Worm (Caenorhabditis elegans) whole organism, young adult: ENCODE data around the gene twk-26.

Experiments used
- D2030.7 ChIP-seq: fragments of 200-800 bp; sonication (Bioruptor generic); IDR thresholded peaks from 2 replicates; pipeline ENCODE4 v1.3.6; 2022; ENCODE audit warnings: missing genetic modification reagents, missing genetic modification characterization, missing compliant biosample characterization
- F37B4.10 ChIP-seq: fragments of 200-800 bp; sonication (Bioruptor generic); IDR thresholded peaks from 2 replicates; pipeline ENCODE4 v1.3.6; 2022; ENCODE audit warnings: missing genetic modification characterization, missing compliant biosample characterization
- F39B2.1 ChIP-seq: fragments of 200-800 bp; sonication (Bioruptor generic); IDR thresholded peaks from 2 replicates; pipeline ENCODE4 v1.3.6; 2022; ENCODE audit warnings: missing genetic modification reagents, missing genetic modification characterization, missing compliant biosample characterization
- F57A8.1 ChIP-seq: fragments of 200-800 bp; sonication (Bioruptor generic); optimal IDR thresholded peaks from 2 replicates; lab custom pipeline; 2018; ENCODE audit warnings: mild to moderate bottlenecking, missing genetic modification characterization, moderate library complexity, missing compliant biosample characterization
- K11D2.4 ChIP-seq: fragments of 200-800 bp; sonication (Bioruptor generic); IDR thresholded peaks from 2 replicates; pipeline ENCODE4 v1.3.6; 2022; ENCODE audit warnings: missing genetic modification reagents, missing genetic modification characterization, missing compliant biosample characterization
- Y53G8AR.9 ChIP-seq: fragments of 200-800 bp; sonication (Bioruptor generic); conservative IDR thresholded peaks from 2 replicates; pipeline ENCODE4 v1.3.6; 2022; ENCODE audit warnings: missing genetic modification reagents, missing genetic modification characterization, missing compliant biosample characterization
- Y79H2A.3 ChIP-seq: fragments of 200-800 bp; sonication (Bioruptor generic); conservative IDR thresholded peaks from 2 replicates; pipeline ENCODE4 v1.3.6; 2022; ENCODE audit warnings: missing genetic modification reagents, missing genetic modification characterization, missing compliant biosample characterization
- aptf-2 ChIP-seq: fragments of 200-800 bp; sonication (Bioruptor generic); conservative IDR thresholded peaks from 2 replicates; pipeline ENCODE4 v1.3.6; 2022; ENCODE audit warnings: missing genetic modification reagents, missing genetic modification characterization, missing compliant biosample characterization
- aptf-3 ChIP-seq: fragments of 200-800 bp; sonication (Bioruptor generic); IDR thresholded peaks from 2 replicates; pipeline ENCODE4 v1.3.6; 2022; ENCODE audit warnings: missing genetic modification characterization, missing compliant biosample characterization
- attf-3 ChIP-seq: fragments of 200-800 bp; sonication (Bioruptor generic); conservative IDR thresholded peaks from 2 replicates; pipeline ENCODE4 v1.3.6; 2022; ENCODE audit warnings: missing genetic modification reagents, missing genetic modification characterization, missing compliant biosample characterization
- attf-5 ChIP-seq: fragments of 200-800 bp; sonication (Bioruptor generic); optimal IDR thresholded peaks from 2 replicates; lab custom pipeline; 2018; ENCODE audit warnings: mild to moderate bottlenecking, missing genetic modification characterization, missing compliant biosample characterization
- bed-2 ChIP-seq: fragments of 200-800 bp; sonication (Bioruptor generic); IDR thresholded peaks from 2 replicates; pipeline ENCODE4 v1.3.6; 2022; ENCODE audit warnings: missing genetic modification reagents, missing genetic modification characterization, missing compliant biosample characterization
- cebp-1 ChIP-seq, 2 experiments: fragments of 200-800 bp in 1 of 2; sonication (Bioruptor generic) in 1 of 2; sonication (generic microtip) in 1 of 2; IDR thresholded peaks in 1 of 2; optimal IDR thresholded peaks in 1 of 2; 2 replicates each; pipeline versions ENCODE4 v1.3.6 to Lab custom; 2017 to 2022; ENCODE audit warnings: missing compliant biosample characterization in 2 of 2, missing genetic modification characterization in 2 of 2, mild to moderate bottlenecking in 1 of 2, missing genetic modification reagents in 1 of 2, moderate library complexity in 1 of 2
- ceh-27 ChIP-seq: fragments of 200-800 bp; sonication (Bioruptor generic); optimal IDR thresholded peaks from 2 replicates; lab custom pipeline; 2018; ENCODE audit warnings: mild to moderate bottlenecking, missing genetic modification characterization, moderate library complexity, missing compliant biosample characterization
- ceh-40 ChIP-seq: fragments of 200-800 bp; sonication (Bioruptor generic); IDR thresholded peaks from 2 replicates; pipeline ENCODE4 v1.3.6; 2022; ENCODE audit warnings: missing genetic modification characterization, missing compliant biosample characterization
- ceh-91 ChIP-seq: fragments of 200-800 bp; sonication (Bioruptor generic); IDR thresholded peaks from 2 replicates; pipeline ENCODE4 v1.3.6; 2022; ENCODE audit warnings: missing genetic modification reagents, missing genetic modification characterization, missing compliant biosample characterization
- die-1 ChIP-seq: sonication (generic microtip); optimal IDR thresholded peaks from 2 replicates; lab custom pipeline; 2016; ENCODE audit warnings: missing genotype, mild to moderate bottlenecking, missing genetic modification characterization, missing compliant biosample characterization
- efl-1 ChIP-seq: fragments of 150-350 bp; optimal IDR thresholded peaks from 2 replicates; lab custom pipeline; 2014; ENCODE audit warnings: missing biosample characterization, missing genetic modification reagents, missing genetic modification characterization
- gei-17 ChIP-seq: fragments of 200-800 bp; sonication (Bioruptor generic); optimal IDR thresholded peaks from 2 replicates; lab custom pipeline; 2018; ENCODE audit warnings: mild to moderate bottlenecking, missing genetic modification characterization, missing compliant biosample characterization
- him-1 ChIP-seq: sonication (generic microtip); optimal IDR thresholded peaks from 2 replicates; lab custom pipeline; 2016; ENCODE audit warnings: missing genotype, missing genetic modification reagents, missing genetic modification characterization, missing compliant biosample characterization
- hsf-1 ChIP-seq: fragments of 200-800 bp; sonication (Bioruptor generic); IDR thresholded peaks from 2 replicates; pipeline ENCODE4 v1.3.6; 2022; ENCODE audit warnings: missing genetic modification reagents, missing genetic modification characterization, missing compliant biosample characterization
- lag-1 ChIP-seq: fragments of 200-800 bp; sonication (Bioruptor generic); IDR thresholded peaks from 2 replicates; pipeline ENCODE4 v1.3.6; 2022; ENCODE audit warnings: missing genetic modification reagents, missing genetic modification characterization, missing compliant biosample characterization
- let-607 ChIP-seq, 2 experiments: fragments of 200-800 bp in 1 of 2; sonication (Bioruptor generic) in 1 of 2; sonication (generic microtip) in 1 of 2; optimal IDR thresholded peaks; 2 replicates each; lab custom pipeline; 2016 to 2018; ENCODE audit warnings: mild to moderate bottlenecking in 2 of 2, missing compliant biosample characterization in 2 of 2, missing genetic modification characterization in 2 of 2, moderate library complexity in 2 of 2, missing genotype in 1 of 2
- madf-10 ChIP-seq: sonication (generic microtip); optimal IDR thresholded peaks from 2 replicates; lab custom pipeline; 2016; ENCODE audit warnings: mild to moderate bottlenecking, missing genetic modification characterization, missing compliant biosample characterization
- nfyb-1 ChIP-seq: fragments of 200-800 bp; sonication (Bioruptor generic); IDR thresholded peaks from 2 replicates; pipeline ENCODE4 v1.3.6; 2022; ENCODE audit warnings: missing genetic modification reagents, missing genetic modification characterization, missing compliant biosample characterization
- nhr-179 ChIP-seq: sonication (generic microtip); optimal IDR thresholded peaks from 2 replicates; lab custom pipeline; 2016; ENCODE audit warnings: mild to moderate bottlenecking, missing genetic modification characterization, missing compliant biosample characterization
- pbrm-1 ChIP-seq: fragments of 200-800 bp; sonication (Bioruptor generic); IDR thresholded peaks from 2 replicates; pipeline ENCODE4 v1.3.6; 2022; ENCODE audit warnings: missing genetic modification reagents, missing genetic modification characterization, missing compliant biosample characterization
- pha-4 ChIP-seq: fragments of 150-350 bp; sonication (generic microtip); optimal IDR thresholded peaks from 2 replicates; lab custom pipeline; 2014; ENCODE audit warnings: missing biosample characterization, missing genetic modification reagents, missing genetic modification characterization
- rcor-1 ChIP-seq: fragments of 200-800 bp; sonication (Bioruptor generic); IDR thresholded peaks from 2 replicates; pipeline ENCODE4 v1.3.6; 2022; ENCODE audit warnings: missing genetic modification reagents, missing genetic modification characterization, missing compliant biosample characterization
- rec-8 ChIP-seq, 2 experiments: sonication (generic microtip); optimal IDR thresholded peaks; 2 replicates each; lab custom pipeline; 2016; ENCODE audit warnings: mild to moderate bottlenecking in 2 of 2, missing genetic modification characterization in 2 of 2, missing genetic modification reagents in 2 of 2, missing genotype in 2 of 2, missing biosample characterization in 1 of 2, missing compliant biosample characterization in 1 of 2, moderate library complexity in 1 of 2
- snpc-1.1 ChIP-seq: sonication (generic microtip); optimal IDR thresholded peaks from 2 replicates; lab custom pipeline; 2017; ENCODE audit warnings: missing genetic modification characterization, mild to moderate bottlenecking, missing compliant biosample characterization, antibody characterized with exemption, moderate library complexity, missing genotype, missing genetic modification reagents; ENCODE audit not compliant: insufficient read depth
- snpc-1.3 ChIP-seq: sonication (generic microtip); optimal IDR thresholded peaks from 2 replicates; lab custom pipeline; 2017; ENCODE audit warnings: missing genetic modification characterization, mild to moderate bottlenecking, missing compliant biosample characterization, antibody characterized with exemption, moderate library complexity, missing genotype, missing genetic modification reagents; ENCODE audit not compliant: insufficient read depth
- zfh-2 ChIP-seq: fragments of 200-800 bp; sonication (Bioruptor generic); conservative IDR thresholded peaks from 2 replicates; pipeline ENCODE4 v1.3.6; 2022; ENCODE audit warnings: missing genetic modification reagents, missing genetic modification characterization, missing compliant biosample characterization
- ztf-18 ChIP-seq: sonication (generic microtip); optimal IDR thresholded peaks from 2 replicates; lab custom pipeline; 2016; ENCODE audit warnings: missing genotype, mild to moderate bottlenecking, missing genetic modification characterization, missing compliant biosample characterization

Gene twk-26

ce11 chrX:3089894-3090414 lies 35.3 kb upstream of the twk-26 start (continued):
- TF ChIP-seq F37B4.10 (GFP tag; lab: Robert Waterston, UW) (no peak), gei-17 (no peak), K11D2.4 (0 out of 2 replicates have a peak, but pooled peaks have one; percentile 20), Y53G8AR.9 (GFP tag; lab: Robert Waterston, UW) (0 out of 2 replicates have a peak, but pooled peaks have one; percentile 24), let-607 (tag; optimal IDR thresholded peaks at IDR 0.05; lab: Kevin White, UChicago) (peak in 1 of 2 experiments; percentile 2), ztf-18 (tag; lab: Kevin White, UChicago) (peak; percentile 34), zfh-2 (GFP tag; lab: Robert Waterston, UW) (peak; percentile 87), attf-5 (peak; percentile 52), pha-4 (no peak)
- TF ChIP-seq, all 124 proteins: peak for 17

- peak; percentile 31 for TF ChIP-seq efl-1 (GFP tag; lab: Kevin White, UChicago)
- TF ChIP-seq nhr-179 (tag; lab: Kevin White, UChicago): no peak
These were observed 34.8 kb upstream of the twk-26 start, which contains the start of gene pccb-1 for ce11 chrX:3089423-3089822. pccb-1 (plus strand) TSS chrX:3089549.

- TF ChIP-seq zfh-2 (GFP tag; lab: Robert Waterston, UW) (no peak), pbrm-1 (GFP tag; lab: Robert Waterston, UW) (no peak), snpc-1.1 (tag; lab: Kevin White, UChicago) (no peak), attf-3 (GFP tag; lab: Robert Waterston, UW) (no peak), ceh-91 (GFP tag; lab: Robert Waterston, UW) (no peak), cebp-1 (GFP tag; IDR thresholded peaks at IDR 0.05; lab: Robert Waterston, UW) (peak; percentile 69; the same call in 1 of the 2 replicates), cebp-1 (tag; optimal IDR thresholded peaks at IDR 0.05; lab: Kevin White, UChicago) (peak; percentile 91), ceh-27 (GFP tag; lab: Kevin White, UChicago) (no peak)
These were observed 33.0 kb upstream of the twk-26 start for ce11 chrX:3087647-3088046.

ce11 chrX:3087245-3087644 lies 32.6 kb upstream of the twk-26 start, which contains the start of gene F52E4.5:
F52E4.5 (minus strand) TSS chrX:3087345.
- TF ChIP-seq rec-8 (tag; optimal IDR thresholded peaks at IDR 0.05; lab: Kevin White, UChicago) (no peak), aptf-2 (GFP tag; lab: Robert Waterston, UW) (no peak), lag-1 (GFP tag; lab: Robert Waterston, UW) (no peak), aptf-3 (GFP tag; lab: Robert Waterston, UW) (no peak), K11D2.4 (no peak), zfh-2 (GFP tag; lab: Robert Waterston, UW) (no peak), pha-4 (no peak), ceh-40 (GFP tag; lab: Robert Waterston, UW) (no peak), nfyb-1 (no peak), F57A8.1 (GFP tag; lab: Kevin White, UChicago) (no peak), rcor-1 (GFP tag; lab: Robert Waterston, UW) (no peak), F39B2.1 (no peak), bed-2 (GFP tag; lab: Robert Waterston, UW) (no peak), snpc-1.3 (tag; lab: Kevin White, UChicago) (no peak), Y79H2A.3 (GFP tag; lab: Robert Waterston, UW) (no peak), D2030.7 (no peak), hsf-1 (GFP tag; lab: Robert Waterston, UW) (no peak), him-1 (tag; lab: Kevin White, UChicago) (no peak), madf-10 (tag; lab: Kevin White, UChicago) (no peak), die-1 (tag; lab: Kevin White, UChicago) (no peak)
